Worm (Caenorhabditis elegans) whole organism, L3 larva: Measurements from ENCODE around the gene lin-37.
A peak's percentile ranks its signal among the peaks of the same experiment; 100 is the strongest.

ENCODE experiments used
- R02D3.7 ChIP-seq: fragments of 150-350 bp; optimal IDR thresholded peaks from 2 replicates; lab custom pipeline; 2014; ENCODE audit warnings: missing biosample characterization, missing genetic modification characterization
- ZK546.5 ChIP-seq: sonication (generic microtip); optimal IDR thresholded peaks from 2 replicates; lab custom pipeline; 2017; ENCODE audit warnings: missing biosample characterization, missing genetic modification characterization
- aly-2 ChIP-seq: fragments of 150-350 bp; optimal IDR thresholded peaks from 2 replicates; lab custom pipeline; 2014; ENCODE audit warnings: missing biosample characterization, missing genetic modification characterization
- ceh-16 ChIP-seq: sonication (generic microtip); optimal IDR thresholded peaks from 2 replicates; lab custom pipeline; 2017; ENCODE audit warnings: missing biosample characterization, missing genetic modification characterization
- ceh-28 ChIP-seq: fragments of 150-350 bp; optimal IDR thresholded peaks from 2 replicates; lab custom pipeline; 2014; ENCODE audit warnings: missing biosample characterization, missing genetic modification reagents, missing genetic modification characterization
- ceh-82 ChIP-seq: fragments of 150-350 bp; optimal IDR thresholded peaks from 2 replicates; lab custom pipeline; 2014; ENCODE audit warnings: missing biosample characterization, missing genetic modification characterization
- ceh-9 ChIP-seq: sonication (generic microtip); optimal IDR thresholded peaks from 2 replicates; lab custom pipeline; 2018; ENCODE audit warnings: missing biosample characterization, missing genetic modification characterization
- daf-12 ChIP-seq: fragments of 150-350 bp; optimal IDR thresholded peaks from 2 replicates; lab custom pipeline; 2014; ENCODE audit warnings: missing biosample characterization, missing genetic modification reagents, missing genetic modification characterization
- egl-27 ChIP-seq: sonication (generic microtip); optimal IDR thresholded peaks from 4 replicates; lab custom pipeline; 2017; ENCODE audit warnings: missing biosample characterization, missing genetic modification reagents, missing genetic modification characterization
- elt-1 ChIP-seq: fragments of 150-350 bp; optimal IDR thresholded peaks from 2 replicates; lab custom pipeline; 2014; ENCODE audit warnings: missing biosample characterization, missing genetic modification characterization
- elt-2 ChIP-seq: sonication (generic microtip); optimal IDR thresholded peaks from 2 replicates; lab custom pipeline; 2016; ENCODE audit warnings: missing genetic modification reagents, mild to moderate bottlenecking, missing genetic modification characterization, missing compliant biosample characterization
- eor-1 ChIP-seq, 2 experiments: fragments of 150-350 bp; optimal IDR thresholded peaks; 2 replicates each; lab custom pipeline; 2014 to 2018; ENCODE audit warnings: missing biosample characterization in 2 of 2, missing genetic modification characterization in 2 of 2
- fos-1 ChIP-seq: fragments of 150-350 bp; optimal IDR thresholded peaks from 2 replicates; lab custom pipeline; 2014; ENCODE audit warnings: missing biosample characterization, missing genetic modification characterization
- hmg-11 ChIP-seq: sonication (generic microtip); optimal IDR thresholded peaks from 2 replicates; lab custom pipeline; 2016; ENCODE audit warnings: missing genetic modification characterization, missing compliant biosample characterization
- lin-15B ChIP-seq: fragments of 150-350 bp; optimal IDR thresholded peaks from 2 replicates; lab custom pipeline; 2014; ENCODE audit warnings: missing biosample characterization, missing genetic modification characterization
- mdl-1 ChIP-seq: fragments of 150-350 bp; optimal IDR thresholded peaks from 2 replicates; lab custom pipeline; 2014; ENCODE audit warnings: missing biosample characterization, missing genetic modification characterization
- mml-1 ChIP-seq: fragments of 150-350 bp; sonication (generic microtip); optimal IDR thresholded peaks from 3 replicates; lab custom pipeline; 2014; ENCODE audit warnings: missing biosample characterization, missing genetic modification characterization
- nfya-1 ChIP-seq: sonication (generic microtip); optimal IDR thresholded peaks from 2 replicates; lab custom pipeline; 2017; ENCODE audit warnings: missing genetic modification characterization, mild to moderate bottlenecking, missing compliant biosample characterization, antibody characterized with exemption, moderate library complexity; ENCODE audit not compliant: insufficient read depth
- nhr-11 ChIP-seq: fragments of 150-350 bp; optimal IDR thresholded peaks from 2 replicates; lab custom pipeline; 2014; ENCODE audit warnings: missing biosample characterization, missing genetic modification characterization
- nhr-12 ChIP-seq: fragments of 150-350 bp; optimal IDR thresholded peaks from 2 replicates; lab custom pipeline; 2014; ENCODE audit warnings: missing biosample characterization, missing genetic modification characterization
- nhr-25 ChIP-seq: sonication (generic microtip); optimal IDR thresholded peaks from 2 replicates; lab custom pipeline; 2017; ENCODE audit warnings: missing biosample characterization, missing genetic modification characterization
- nhr-28 ChIP-seq: fragments of 150-350 bp; optimal IDR thresholded peaks from 2 replicates; lab custom pipeline; 2014; ENCODE audit warnings: missing biosample characterization, missing genetic modification characterization
- nhr-43 ChIP-seq: sonication (generic microtip); optimal IDR thresholded peaks from 2 replicates; lab custom pipeline; 2016; ENCODE audit warnings: mild to moderate bottlenecking, missing genetic modification characterization, missing compliant biosample characterization; ENCODE audit not compliant: poor library complexity, severe bottlenecking
- nhr-67 ChIP-seq: fragments of 150-350 bp; optimal IDR thresholded peaks from 2 replicates; lab custom pipeline; 2014; ENCODE audit warnings: missing biosample characterization, missing genetic modification characterization
- nhr-76 ChIP-seq: fragments of 150-350 bp; sonication (generic microtip); optimal IDR thresholded peaks from 5 replicates; lab custom pipeline; 2014; ENCODE audit warnings: missing biosample characterization, missing genetic modification characterization
- nhr-77 ChIP-seq: fragments of 150-350 bp; optimal IDR thresholded peaks from 2 replicates; lab custom pipeline; 2014; ENCODE audit warnings: missing biosample characterization, missing genetic modification characterization
- pha-4 ChIP-seq: fragments of 150-350 bp; optimal IDR thresholded peaks from 2 replicates; lab custom pipeline; 2014; ENCODE audit warnings: missing biosample characterization, missing genetic modification reagents, missing genetic modification characterization
- pqm-1 ChIP-seq: fragments of 150-350 bp; optimal IDR thresholded peaks from 2 replicates; lab custom pipeline; 2017; ENCODE audit warnings: missing biosample characterization, missing genetic modification characterization, inconsistent platforms
- skn-1 ChIP-seq: fragments of 150-350 bp; optimal IDR thresholded peaks from 2 replicates; lab custom pipeline; 2014; ENCODE audit warnings: missing biosample characterization, missing genetic modification characterization
- snpc-4 ChIP-seq: fragments of 150-350 bp; optimal IDR thresholded peaks from 2 replicates; lab custom pipeline; 2014; ENCODE audit warnings: missing biosample characterization, missing genetic modification characterization
- tbx-2 ChIP-seq: sonication (generic microtip); optimal IDR thresholded peaks from 2 replicates; lab custom pipeline; 2016; ENCODE audit warnings: mild to moderate bottlenecking, missing genetic modification characterization, missing compliant biosample characterization
- unc-39 ChIP-seq: sonication (generic microtip); optimal IDR thresholded peaks from 4 replicates; lab custom pipeline; 2017; ENCODE audit warnings: missing biosample characterization, missing genetic modification characterization
- ztf-11 ChIP-seq: fragments of 150-350 bp; optimal IDR thresholded peaks from 2 replicates; lab custom pipeline; 2014; ENCODE audit warnings: missing biosample characterization, missing genetic modification characterization
- ztf-4 ChIP-seq: fragments of 150-350 bp; optimal IDR thresholded peaks from 2 replicates; lab custom pipeline; 2014; ENCODE audit warnings: missing biosample characterization, missing genetic modification characterization

Gene lin-37

DNA sequence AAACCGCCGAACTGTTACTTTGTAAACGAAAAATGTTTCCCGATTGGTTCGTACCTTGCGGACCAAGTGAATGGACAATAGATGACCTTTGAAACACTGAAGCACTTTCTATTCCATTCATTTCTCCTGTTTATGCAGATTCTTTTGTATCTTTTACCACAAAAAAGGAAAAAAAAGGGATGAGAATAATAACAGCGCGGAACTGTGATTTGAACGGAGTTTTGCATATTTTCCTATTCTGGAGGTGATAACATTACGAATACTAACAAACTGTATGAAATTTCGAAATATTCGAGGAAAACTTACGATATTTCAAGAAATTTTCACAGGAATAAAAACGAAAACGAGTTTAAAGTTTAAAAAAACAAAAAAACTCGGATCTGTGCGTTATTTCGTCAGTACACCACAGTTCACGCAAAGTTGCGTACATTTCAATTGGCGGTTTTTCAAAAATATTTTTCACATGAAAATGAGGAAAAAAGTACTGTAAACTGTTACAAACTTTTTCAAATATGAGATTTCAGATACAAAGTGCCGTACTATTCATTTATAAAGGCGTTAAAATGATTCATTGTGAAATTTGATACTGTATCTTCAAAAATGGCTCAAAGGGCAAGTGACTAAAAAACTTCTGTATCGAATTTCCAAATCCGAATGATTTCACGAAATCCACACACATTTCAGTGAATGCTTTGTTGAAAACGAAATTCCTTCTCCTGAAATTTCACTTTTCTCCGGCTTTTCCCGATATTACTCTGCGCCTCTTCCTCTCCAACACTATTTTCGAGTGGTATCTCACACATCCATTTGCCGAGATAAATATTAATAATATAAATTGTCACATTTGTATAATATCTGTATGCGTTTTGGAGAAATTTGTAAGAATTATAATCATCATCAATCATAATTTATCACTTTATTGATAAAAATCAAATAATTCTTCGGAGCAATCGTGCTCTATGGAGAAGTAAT is 37.8 kb downstream of the lin-37 start:
- TF ChIP-seq daf-12 (tag; lab: Kevin White, UChicago) (no peak), fos-1 (tag; lab: Kevin White, UChicago) (no peak), nhr-76 (tag; lab: Kevin White, UChicago) (no peak), aly-2 (tag; lab: Kevin White, UChicago) (no peak), ceh-9 (tag; lab: Kevin White, UChicago) (no peak)

DNA sequence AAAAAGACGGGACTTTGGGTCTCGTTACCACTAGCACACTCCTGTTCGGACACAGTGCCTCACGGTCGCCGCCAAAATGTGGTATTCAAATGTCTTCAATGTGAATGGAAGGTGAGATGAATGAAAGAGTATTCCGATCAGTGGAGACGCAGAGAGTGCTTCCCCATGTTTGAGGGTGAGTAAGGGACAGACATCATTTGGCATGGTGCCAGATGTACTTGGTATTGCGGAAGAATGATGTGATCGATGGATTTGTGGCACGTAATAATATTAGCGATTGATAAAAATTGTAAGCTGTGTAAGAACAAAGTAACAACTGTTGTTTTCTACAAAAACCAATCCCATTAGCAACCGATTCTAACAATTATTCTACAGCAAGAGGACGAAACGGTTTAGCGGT is 40.3 kb downstream of the lin-37 start:
- TF ChIP-seq fos-1 (tag; lab: Kevin White, UChicago) (no peak), pha-4 (tag; lab: Kevin White, UChicago) (peak; percentile 19), ceh-16 (tag; lab: Kevin White, UChicago) (no peak), nhr-25 (tag; lab: Kevin White, UChicago) (peak; percentile 46), eor-1 (tag; optimal IDR thresholded peaks at IDR 0.05; lab: Kevin White, UChicago) (no peak), nhr-67 (tag; lab: Kevin White, UChicago) (no peak), ztf-4 (tag; lab: Kevin White, UChicago) (no peak), elt-1 (tag; lab: Kevin White, UChicago) (no peak), nhr-77 (no peak), hmg-11 (tag; lab: Kevin White, UChicago) (no peak), unc-39 (no peak), lin-15B (tag; lab: Kevin White, UChicago) (no peak), nhr-11 (tag; lab: Kevin White, UChicago) (no peak), ceh-28 (tag; lab: Kevin White, UChicago) (no peak)

DNA sequence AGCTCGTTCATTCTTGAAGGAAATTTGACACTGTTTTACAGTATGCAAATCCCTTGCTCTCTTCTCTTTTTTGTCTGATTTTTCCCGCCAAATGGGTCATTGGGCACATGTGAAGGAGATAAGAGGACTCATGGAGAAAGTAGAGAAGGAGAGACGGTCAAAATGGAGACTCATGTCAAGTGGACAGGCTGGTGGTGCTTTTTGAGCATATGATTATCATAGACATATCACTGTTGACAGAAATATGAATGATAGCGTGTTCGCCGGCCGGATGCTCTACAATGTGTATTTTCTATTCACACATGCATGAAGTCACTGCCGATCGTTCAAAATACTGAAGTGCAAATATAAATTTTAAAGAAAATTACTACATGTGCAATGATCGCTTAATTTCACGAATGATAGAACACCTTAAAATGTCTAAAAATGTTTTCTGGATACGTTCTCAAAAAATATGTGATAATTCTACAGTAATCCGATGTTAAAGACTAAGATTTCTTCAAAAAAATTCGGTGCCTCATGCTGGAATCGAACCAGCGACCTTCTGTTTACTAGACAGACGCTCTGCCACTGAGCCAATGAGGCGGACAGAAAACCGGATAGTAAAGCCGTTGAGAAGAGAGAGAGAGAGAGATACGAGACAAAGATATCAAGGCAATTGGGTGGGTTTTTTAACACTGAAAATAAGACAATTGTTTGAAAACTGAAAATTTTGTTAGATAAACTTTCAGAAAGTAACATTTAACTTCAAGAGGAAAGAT is 42.1 kb downstream of the lin-37 start:
- TF ChIP-seq nfya-1 (tag; lab: Kevin White, UChicago) (peak; percentile 53), snpc-4 (tag; lab: Kevin White, UChicago) (peak; percentile 94), elt-2 (peak; percentile 17), aly-2 (tag; lab: Kevin White, UChicago) (no peak), lin-15B (tag; lab: Kevin White, UChicago) (peak; percentile 9), nhr-43 (peak; percentile 32), hmg-11 (tag; lab: Kevin White, UChicago) (peak; percentile 50), egl-27 (tag; lab: Kevin White, UChicago) (peak; percentile 34), mml-1 (tag; lab: Kevin White, UChicago) (no peak), nhr-12 (tag; lab: Kevin White, UChicago) (no peak), pha-4 (tag; lab: Kevin White, UChicago) (peak; percentile 42)

DNA sequence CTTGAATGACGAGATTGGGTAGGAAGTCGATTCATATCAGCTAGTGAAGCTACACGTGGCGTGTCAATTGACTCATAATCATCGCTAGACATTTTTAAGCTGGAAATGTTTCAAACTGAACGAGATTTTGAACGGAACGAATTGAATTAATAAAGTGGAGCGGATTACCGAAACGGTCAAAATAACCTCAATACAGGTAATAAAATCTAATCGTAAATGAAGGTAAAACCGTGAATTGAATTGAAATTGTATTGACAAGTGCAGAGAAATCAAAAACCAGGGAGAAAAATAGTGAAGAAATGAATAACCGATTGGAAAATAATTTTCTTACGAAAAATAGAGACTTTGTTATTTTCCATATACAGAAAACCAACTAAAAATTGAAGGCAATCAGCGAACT is 43.2 kb downstream of the lin-37 start, which contains the start of gene cyk-1:
cyk-1 (minus strand) TSS at position 101 of the 400 bp plus-strand sequence.
- TF ChIP-seq R02D3.7 (tag; lab: Kevin White, UChicago) (no peak), nhr-25 (tag; lab: Kevin White, UChicago) (no peak), aly-2 (tag; lab: Kevin White, UChicago) (no peak), ceh-28 (tag; lab: Kevin White, UChicago) (no peak), nhr-77 (no peak), ceh-82 (tag; lab: Kevin White, UChicago) (no peak), ZK546.5 (tag; lab: Kevin White, UChicago) (no peak), daf-12 (tag; lab: Kevin White, UChicago) (no peak), pqm-1 (tag; lab: Kevin White, UChicago) (no peak), nhr-76 (tag; lab: Kevin White, UChicago) (no peak), mdl-1 (tag; lab: Kevin White, UChicago) (no peak), ztf-11 (no peak), nhr-43 (no peak), skn-1 (no peak), fos-1 (tag; lab: Kevin White, UChicago) (no peak), tbx-2 (tag; lab: Kevin White, UChicago) (no peak), elt-1 (tag; lab: Kevin White, UChicago) (no peak), ceh-16 (tag; lab: Kevin White, UChicago) (no peak), egl-27 (tag; lab: Kevin White, UChicago) (no peak), nhr-28 (no peak)
